Worm (Caenorhabditis elegans): ENCODE results near the gene C56G2.15.

C56G2.15 gene

DNA sequence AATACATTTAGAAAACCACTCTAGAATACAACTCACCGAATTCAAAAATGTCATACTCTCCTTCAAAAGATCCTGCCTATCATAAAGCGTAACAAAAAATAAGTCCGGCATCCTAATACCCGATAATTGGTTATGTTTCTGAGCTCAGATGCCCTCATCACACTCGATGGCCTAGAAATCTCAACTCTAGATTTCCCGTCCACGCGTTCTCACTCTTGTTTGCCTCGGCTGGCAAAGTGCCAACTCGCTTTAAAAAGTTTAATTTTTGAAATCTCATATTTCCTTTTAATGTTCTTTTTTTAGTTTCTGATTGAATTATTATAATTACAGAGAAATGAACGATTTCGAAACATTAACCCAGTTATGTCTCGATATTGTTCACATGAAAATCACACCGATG lies at the start of gene C56G2.15, which contains the start of gene thoc-2:
C56G2.15 (minus strand) TSS at position 188 of the 400 bp plus-strand sequence.
thoc-2 (plus strand) TSS at position 331 of the 400 bp plus-strand sequence.
- TF ChIP-seq unc-62 (GFP tag; optimal IDR thresholded peaks at IDR 0.05) = no peak

DNA sequence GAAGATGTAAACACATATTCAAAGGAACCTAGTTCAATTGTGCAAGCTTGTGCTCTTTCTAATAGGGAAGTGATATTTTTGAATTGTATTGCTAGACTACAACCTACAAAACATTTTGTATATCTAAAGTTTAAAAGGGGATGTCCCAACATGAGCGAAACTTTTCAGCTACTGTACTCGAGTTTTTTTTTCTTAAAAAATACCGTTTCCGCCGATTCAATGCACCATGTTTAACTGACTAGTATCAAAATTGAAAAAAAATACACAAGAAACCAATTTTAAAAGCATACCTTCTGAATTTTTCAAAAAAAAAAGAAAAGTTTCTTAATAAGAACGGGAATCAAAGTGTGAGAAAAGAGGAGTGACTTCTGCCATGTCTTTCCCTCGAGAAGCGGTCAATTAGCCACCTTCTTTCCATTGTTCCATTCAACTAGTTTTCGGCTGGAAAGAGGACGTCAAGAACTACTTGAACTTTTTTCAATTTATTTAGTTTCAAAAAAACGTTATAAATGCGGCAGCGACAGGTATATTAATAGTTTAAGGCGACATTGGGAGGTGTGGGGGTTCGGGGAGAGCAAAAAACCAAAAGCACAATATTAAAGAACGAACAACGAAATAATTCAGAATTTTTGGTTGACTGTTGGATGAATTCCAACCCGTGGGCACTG lies 47.7 kb upstream of the C56G2.15 start, which contains the start of gene nas-4:
nas-4 (minus strand) TSS at position 351 of the 668 bp plus-strand sequence.
- no peak for TF ChIP-seq unc-62 (GFP tag; optimal IDR thresholded peaks at IDR 0.05)

DNA sequence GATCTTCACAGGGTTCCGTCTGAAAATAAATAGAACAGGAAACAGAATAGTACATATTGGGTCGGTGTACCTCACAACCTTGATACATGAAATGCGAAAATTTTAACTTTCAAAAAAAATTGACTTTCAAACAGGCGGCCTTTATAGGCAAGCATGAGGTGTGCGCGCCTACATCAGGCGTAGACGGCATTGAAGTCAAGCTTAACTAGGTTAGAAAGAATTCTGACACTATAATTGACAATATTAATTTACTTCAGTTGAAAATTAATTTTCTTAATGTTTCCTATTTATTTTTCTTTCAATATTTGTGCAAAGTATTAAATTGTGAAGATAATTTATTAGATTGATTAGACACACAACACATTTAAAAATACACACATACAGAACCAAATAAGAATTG lies 44.2 kb upstream of the C56G2.15 start, which contains the start of gene C05D11.5:
C05D11.5 (minus strand) TSS at position 101 of the 400 bp plus-strand sequence.
- no peak for TF ChIP-seq unc-62 (GFP tag; optimal IDR thresholded peaks at IDR 0.05)

DNA sequence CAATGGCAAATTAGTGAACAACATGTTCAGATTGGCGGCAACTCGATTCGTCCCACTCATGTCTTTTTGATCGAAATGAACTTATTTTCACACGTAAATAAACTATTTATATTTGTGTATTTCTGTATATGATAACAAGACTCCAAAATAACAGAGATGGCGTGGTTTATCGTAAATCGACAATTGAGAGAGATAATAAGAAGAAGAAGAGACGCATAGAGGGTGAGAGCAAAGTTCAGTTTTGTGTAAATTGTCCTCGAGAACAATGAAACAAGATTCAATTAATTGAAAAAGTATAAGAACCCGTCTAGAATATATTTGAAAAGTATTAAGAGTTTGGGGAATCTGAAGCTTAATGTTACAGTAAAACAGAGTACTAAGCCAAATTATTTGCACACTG lies 43.7 kb upstream of the C56G2.15 start:
- no peak for TF ChIP-seq unc-62 (GFP tag; optimal IDR thresholded peaks at IDR 0.05)

DNA sequence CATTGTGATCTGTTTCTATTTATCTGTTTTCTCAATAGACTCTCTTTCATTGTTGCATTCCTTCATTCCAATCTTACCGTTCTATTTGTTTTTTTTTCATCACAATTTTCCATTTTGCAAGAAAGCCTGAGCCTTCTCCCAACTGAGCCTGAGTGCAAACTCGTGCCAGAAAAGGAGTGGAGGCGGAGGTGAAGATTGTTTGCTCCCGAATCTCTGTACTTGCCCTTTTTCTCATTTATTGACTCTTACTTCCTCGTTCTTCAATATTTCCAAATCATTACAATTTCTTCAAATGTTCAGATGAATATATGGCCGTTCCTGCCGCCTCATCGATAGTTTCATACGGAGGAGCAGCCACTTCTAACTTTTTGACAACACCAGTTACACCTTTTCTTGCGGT lies 39.1 kb upstream of the C56G2.15 start, which contains the start of gene let-756:
let-756 (plus strand) TSS at position 301 of the 400 bp plus-strand sequence.
- TF ChIP-seq unc-62 (GFP tag; optimal IDR thresholded peaks at IDR 0.05) = no peak

DNA sequence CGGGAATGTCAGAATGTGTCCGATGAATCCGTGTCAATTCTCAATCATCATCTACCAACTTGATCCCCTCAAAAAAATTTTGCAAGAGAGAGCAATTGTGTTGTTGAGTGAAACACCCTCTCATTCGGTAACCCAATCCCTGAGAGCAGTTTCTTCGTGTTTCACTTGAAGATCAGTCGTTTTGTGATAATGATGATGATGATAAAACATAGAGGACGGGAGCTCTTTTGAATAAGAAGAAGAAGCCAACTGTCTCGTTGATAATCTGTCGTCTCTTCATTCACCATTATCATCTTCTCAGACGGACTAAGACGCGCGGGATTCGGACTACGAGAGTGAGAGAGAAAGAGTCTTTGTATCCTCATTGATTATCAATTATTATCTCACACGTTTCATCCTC lies 37.4 kb upstream of the C56G2.15 start:
- TF ChIP-seq unc-62 (GFP tag; optimal IDR thresholded peaks at IDR 0.05) = no peak

DNA sequence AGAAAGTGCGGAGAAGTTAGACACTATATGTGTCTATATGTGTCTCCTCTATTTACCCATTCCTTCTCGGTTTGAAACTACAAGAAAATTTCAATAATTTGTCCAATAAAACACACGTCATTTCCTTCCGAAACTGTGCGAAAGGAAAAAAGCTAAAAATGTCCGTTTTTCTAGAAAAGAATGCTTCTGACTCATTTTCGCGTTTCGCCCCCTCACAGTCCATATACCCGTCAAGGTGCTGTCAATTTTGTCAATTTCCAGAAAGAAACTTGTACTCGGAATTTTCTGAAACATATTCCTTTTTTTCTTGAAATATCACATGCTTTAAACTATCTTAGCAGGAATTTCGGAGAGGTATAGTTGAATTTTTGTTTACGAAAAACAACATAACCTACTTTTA lies 35.1 kb upstream of the C56G2.15 start:
- no peak for TF ChIP-seq unc-62 (GFP tag; optimal IDR thresholded peaks at IDR 0.05)

DNA sequence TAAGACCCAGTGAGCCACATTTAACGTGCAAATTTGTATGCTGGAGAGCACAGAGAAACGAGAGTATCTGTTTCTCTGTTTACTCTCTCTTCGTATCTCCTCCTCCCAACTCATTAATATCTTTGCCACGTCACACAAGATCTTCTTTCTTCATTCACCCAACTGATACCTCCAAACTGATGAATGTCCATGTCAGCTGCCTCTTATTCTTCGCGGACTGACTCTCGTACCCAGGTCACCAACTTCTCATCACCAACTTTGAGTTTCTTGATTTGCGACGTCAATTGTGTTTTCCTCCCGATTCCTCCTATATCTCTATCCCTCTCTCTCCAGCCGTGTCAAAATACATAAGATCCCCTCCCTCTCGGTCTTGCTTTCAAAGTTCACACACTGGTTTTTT lies 34.6 kb upstream of the C56G2.15 start:
- no peak for TF ChIP-seq unc-62 (GFP tag; optimal IDR thresholded peaks at IDR 0.05)

DNA sequence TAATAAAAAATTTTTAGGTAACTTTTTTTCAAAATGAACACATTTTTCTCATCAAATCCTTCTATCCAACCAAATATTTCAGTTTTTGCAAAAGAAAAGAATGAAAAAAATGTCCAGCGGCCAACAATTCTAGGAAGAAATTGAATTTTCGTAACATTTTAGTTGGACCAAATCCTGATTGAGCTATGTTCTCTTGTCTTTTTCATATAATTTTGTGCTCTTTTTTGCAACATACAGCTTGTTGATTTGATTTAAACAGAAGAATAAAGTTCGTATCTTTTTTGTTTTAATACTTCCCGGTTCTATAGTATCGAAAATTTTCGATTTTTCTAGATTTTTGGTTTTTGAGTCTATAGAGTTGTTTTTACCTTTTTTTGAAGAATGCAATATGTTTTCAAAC lies 31.7 kb upstream of the C56G2.15 start:
- TF ChIP-seq unc-62 (GFP tag; optimal IDR thresholded peaks at IDR 0.05) = no peak

DNA sequence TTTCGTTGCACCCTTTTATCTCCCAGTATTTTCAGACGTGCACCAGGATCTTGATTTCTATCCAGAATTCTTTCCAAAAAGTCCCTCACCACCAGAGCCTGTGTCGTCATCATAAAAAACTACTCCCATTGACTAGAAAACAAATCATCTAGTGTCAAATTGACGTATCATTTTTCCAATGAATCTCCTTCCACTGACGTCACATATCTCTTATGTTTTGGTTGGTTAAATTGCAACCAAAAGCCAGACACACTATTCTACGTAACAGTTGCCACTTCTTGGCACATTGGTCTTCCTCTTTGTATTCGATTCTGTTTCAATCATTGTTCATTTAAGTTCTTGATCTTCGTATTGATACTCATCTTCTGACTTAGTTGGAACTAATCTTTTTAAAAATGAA lies 30.4 kb upstream of the C56G2.15 start:
- TF ChIP-seq unc-62 (GFP tag; optimal IDR thresholded peaks at IDR 0.05) = no peak

DNA sequence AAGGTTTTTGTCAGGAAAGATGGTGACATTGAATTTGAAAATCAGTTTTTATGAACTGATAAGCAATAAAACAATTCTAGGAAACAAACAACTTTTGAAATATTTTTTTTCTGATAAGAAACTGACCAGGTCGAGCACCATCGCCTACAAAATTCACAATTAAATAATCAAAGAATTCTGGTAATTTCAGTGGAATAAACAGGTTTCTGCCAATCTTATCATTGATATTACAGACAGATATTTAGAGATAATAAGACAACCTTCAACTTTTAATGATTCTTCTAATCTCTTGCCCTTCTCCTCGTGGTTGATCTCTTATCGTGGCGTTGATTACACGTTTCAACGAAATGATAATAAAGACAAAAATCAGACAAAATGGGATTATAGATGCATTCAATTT lies 28.7 kb upstream of the C56G2.15 start:
- TF ChIP-seq unc-62 (GFP tag; optimal IDR thresholded peaks at IDR 0.05) = no peak

DNA sequence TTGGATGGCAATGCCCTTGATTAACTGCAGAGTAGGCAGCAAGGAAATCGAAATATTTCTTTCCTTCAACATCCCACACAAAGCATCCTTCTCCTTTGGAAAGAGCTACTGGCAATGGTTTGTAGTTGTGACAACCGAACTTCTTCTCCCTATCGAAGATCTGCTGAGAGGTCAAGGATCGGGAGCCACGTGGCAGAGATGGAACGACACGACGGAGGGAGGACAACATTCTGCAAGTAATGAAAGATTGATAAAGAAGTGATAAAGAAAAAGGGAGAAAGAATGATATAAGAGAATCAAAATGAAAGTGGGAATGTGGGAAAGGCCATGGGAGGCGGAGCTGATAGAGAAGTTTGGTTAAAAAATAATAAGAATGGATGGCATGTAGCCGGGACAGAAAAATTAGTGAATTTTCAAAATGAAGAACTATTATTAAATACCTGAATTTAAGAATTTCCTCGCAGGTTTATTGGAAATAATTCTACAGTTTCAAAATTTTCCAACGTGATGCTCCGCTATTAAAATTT lies 28.1 kb upstream of the C56G2.15 start, which contains the start of gene oatr-1:
oatr-1 (minus strand) TSS at position 477 of the 527 bp plus-strand sequence.
- no peak for TF ChIP-seq unc-62 (GFP tag; optimal IDR thresholded peaks at IDR 0.05)

DNA sequence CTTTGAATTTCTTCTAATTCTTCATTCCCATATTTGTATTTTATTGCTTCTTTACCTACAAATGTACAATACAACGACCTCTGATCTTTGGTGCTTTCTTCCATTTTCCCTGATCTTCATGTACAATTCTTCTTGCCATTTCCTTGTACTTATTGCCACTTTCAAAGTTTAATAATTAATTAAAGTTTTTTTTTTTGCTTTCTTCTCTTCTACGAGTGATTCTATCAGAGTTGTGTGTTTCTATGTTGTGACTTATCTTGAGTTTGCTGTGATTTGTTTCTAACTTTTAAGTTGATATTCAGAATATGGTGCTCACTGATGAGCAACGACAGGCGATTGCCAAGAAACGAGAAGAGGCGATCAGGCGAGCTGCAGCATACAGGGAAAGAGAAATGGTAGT lies 22.9 kb upstream of the C56G2.15 start, which contains the start of gene smrc-1:
smrc-1 (plus strand) TSS at position 301 of the 400 bp plus-strand sequence.
- no peak for TF ChIP-seq unc-62 (GFP tag; optimal IDR thresholded peaks at IDR 0.05)

DNA sequence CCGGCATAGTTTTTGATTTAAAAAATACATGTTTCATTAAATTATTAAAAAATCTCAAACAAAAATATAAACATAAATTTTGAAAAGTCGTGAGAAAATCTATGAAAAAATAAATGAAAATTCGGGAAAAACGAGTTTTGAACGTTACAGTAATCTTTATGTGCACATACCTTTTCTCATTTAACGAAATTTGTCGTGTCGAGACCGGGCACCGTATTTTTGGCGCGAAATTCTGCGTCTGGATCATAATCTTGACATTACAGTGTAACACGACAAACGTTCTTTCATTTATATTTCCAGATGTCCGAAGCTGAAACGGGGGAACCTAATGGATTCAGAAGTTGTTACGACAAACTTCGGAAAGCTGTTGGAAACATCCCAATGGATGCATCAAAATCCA lies 21.8 kb upstream of the C56G2.15 start, which contains the start of gene C16A3.2:
C16A3.2 (plus strand) TSS at position 301 of the 400 bp plus-strand sequence.
- TF ChIP-seq unc-62 (GFP tag; optimal IDR thresholded peaks at IDR 0.05) = no peak

DNA sequence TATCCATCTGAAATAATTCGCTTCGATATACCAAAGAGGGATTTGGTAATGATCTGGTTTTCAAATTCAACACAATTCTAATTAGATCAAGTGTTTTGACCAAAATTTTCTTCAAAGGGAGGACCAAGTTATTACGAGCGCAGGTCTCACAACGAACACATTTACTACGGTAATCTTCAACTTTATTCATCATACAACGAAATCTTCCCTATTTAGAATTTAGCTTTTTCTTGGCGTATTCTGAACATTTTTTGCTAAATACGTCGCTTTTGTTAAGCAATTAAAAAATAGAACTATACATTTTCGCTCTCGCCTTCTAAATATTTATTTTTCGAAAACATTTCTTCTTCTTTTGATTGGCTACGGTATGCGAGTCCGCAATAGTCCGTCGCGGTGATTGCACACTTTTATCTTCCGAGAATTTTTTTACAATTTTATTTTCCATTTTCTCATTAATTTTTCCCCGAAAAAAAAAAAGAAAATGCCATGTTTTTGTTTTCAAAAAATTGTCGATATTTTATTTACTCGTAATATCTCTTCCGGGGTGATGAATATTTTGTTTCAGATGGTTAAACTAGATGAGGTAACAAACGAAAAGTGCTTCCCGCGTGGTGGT lies 15.4 kb upstream of the C56G2.15 start, which contains the start of gene let-716:
let-716 (plus strand) TSS at position 566 of the 616 bp plus-strand sequence.
- no peak for TF ChIP-seq unc-62 (GFP tag; optimal IDR thresholded peaks at IDR 0.05)

DNA sequence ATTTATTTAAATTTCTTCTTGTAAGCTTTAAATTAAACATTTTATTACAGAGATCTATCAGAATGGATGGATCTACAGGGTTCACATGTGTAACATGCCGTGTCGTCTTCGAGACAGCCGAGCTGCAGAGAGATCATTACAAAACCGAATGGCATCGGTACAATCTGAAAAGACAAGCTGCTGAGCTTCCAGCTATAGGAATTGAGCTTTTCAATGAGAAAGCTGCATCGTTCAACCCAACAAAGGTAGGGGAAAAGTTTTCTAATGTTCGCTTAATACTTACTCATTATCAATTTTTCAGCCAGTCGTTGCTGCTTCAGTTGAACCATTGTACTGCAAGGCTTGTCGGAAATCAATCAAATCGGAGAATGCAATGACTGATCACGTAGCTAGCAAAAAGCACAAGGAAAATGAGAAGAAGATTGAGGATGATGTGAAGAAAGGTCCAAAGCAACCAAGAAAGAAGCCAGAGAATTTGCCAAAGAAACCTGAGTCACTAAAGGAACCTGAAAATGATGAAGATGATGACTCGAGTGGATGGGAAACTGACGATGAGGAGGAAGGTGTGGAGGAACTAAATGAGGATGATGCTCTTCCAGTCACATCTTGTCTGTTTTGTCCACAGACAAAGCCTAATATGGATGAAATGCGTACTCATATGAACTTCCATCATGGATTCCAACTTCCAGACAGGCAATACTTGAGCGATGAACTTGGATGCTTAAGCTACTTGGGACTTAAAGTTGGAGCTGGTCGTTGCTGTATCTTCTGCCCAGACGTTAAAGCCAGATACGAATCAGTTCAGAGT lies 14.1 kb upstream of the C56G2.15 start, which contains the start of gene znf-622:
znf-622 (plus strand) TSS at position 51 of the 808 bp plus-strand sequence.
- no peak for TF ChIP-seq unc-62 (GFP tag; optimal IDR thresholded peaks at IDR 0.05)
